Worm (Caenorhabditis elegans): Measurements from ENCODE around the gene C04E6.5.

The C04E6.5 gene

DNA sequence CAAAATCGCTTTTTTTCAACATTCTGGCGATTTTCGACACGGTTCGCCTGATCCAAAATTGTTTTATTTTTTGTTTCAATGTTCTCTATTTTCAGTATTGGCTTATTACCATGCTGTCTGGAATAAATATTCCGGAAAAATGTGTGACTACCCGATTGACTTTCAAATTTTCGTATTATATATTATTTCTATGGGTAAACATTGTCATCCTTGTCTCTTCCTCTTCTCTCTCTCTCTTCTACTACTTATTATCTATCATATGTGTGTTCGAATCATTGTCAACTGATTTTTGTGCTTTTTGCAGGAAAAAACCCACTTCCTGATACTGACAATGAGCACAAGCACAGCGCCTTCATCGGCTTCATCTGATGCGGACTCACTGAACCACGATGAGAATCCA, 8.9 kb upstream of the C04E6.5 start, which contains the start of gene C04E6.7:
Gene C04E6.7, plus strand, starts transcription at position 301 of the 400 bp plus-strand sequence.
- TF ChIP-seq rbr-2 (tag; optimal IDR thresholded peaks at IDR 0.05) = no peak
- no peak for TF ChIP-seq Y48G9A.11 (GFP tag; IDR thresholded peaks at IDR 0.05)
- TF ChIP-seq dmd-9 (GFP tag; IDR thresholded peaks at IDR 0.05) = no peak
- no peak for TF ChIP-seq mep-1 (tag; optimal IDR thresholded peaks at IDR 0.05)
- TF ChIP-seq Y5F2A.4 (GFP tag; optimal IDR thresholded peaks at IDR 0.05) = no peak

ce11 chrV:5895021-5895420, 6.9 kb upstream of the C04E6.5 start, which contains the start of gene grd-9:
Gene grd-9, plus strand, starts transcription at chrV:5895321.
- TF ChIP-seq zip-11 (GFP tag; IDR thresholded peaks at IDR 0.05) (no peak), spr-1 (tag; optimal IDR thresholded peaks at IDR 0.05) (no peak), nhr-102 (tag; optimal IDR thresholded peaks at IDR 0.05) (no peak), daf-8 (GFP tag; IDR thresholded peaks at IDR 0.05) (no peak), zip-2 (tag; optimal IDR thresholded peaks at IDR 0.05) (no peak), zfp-2 (tag; optimal IDR thresholded peaks at IDR 0.05) (no peak), ceh-28 (tag; optimal IDR thresholded peaks at IDR 0.05) (no peak), ceh-44 (GFP tag; IDR thresholded peaks at IDR 0.05) (no peak), T26A8.4 (GFP tag; IDR thresholded peaks at IDR 0.05) (no peak), ama-1 (optimal IDR thresholded peaks at IDR 0.05) (no peak), mxl-2 (GFP tag; conservative IDR thresholded peaks at IDR 0.05) (no peak), Y75B8A.6 (GFP tag; IDR thresholded peaks at IDR 0.05) (no peak), zag-1 (tag; optimal IDR thresholded peaks at IDR 0.05) (no peak), saeg-2 (GFP tag; IDR thresholded peaks at IDR 0.05) (no peak), T20F7.1 (GFP tag; optimal IDR thresholded peaks at IDR 0.05) (no peak), rbr-2 (tag; optimal IDR thresholded peaks at IDR 0.05) (no peak), nhr-77 (tag; optimal IDR thresholded peaks at IDR 0.05) (no peak), mes-2 (tag; optimal IDR thresholded peaks at IDR 0.05; ENCODE audit: poor library complexity, severe bottlenecking) (no peak), pqm-1 (tag; optimal IDR thresholded peaks at IDR 0.05) (no peak)

- TF ChIP-seq vab-7 (GFP tag; IDR thresholded peaks at IDR 0.05) (no peak), ceh-82 (tag; optimal IDR thresholded peaks at IDR 0.05) (no peak), Y75B8A.6 (GFP tag; IDR thresholded peaks at IDR 0.05) (no peak), php-3 (GFP tag; IDR thresholded peaks at IDR 0.05) (no peak), cey-2 (tag; optimal IDR thresholded peaks at IDR 0.05; ENCODE audit: borderline replicate concordance, insufficient read depth) (no peak), nhr-25 (tag; optimal IDR thresholded peaks at IDR 0.05; ENCODE audit: borderline replicate concordance, insufficient read depth) (no peak), nhr-28 (tag; optimal IDR thresholded peaks at IDR 0.05) (no peak), duxl-1 (tag; optimal IDR thresholded peaks at IDR 0.05; ENCODE audit: poor library complexity) (no peak), F26F4.8 (GFP tag; conservative IDR thresholded peaks at IDR 0.05) (no peak), nhr-111 (GFP tag; optimal IDR thresholded peaks at IDR 0.05) (no peak), mep-1 (tag; optimal IDR thresholded peaks at IDR 0.05) (no peak), mes-2 (tag; optimal IDR thresholded peaks at IDR 0.05; ENCODE audit: poor library complexity, severe bottlenecking) (no peak), ceh-28 (tag; optimal IDR thresholded peaks at IDR 0.05) (no peak), lin-39 (tag; optimal IDR thresholded peaks at IDR 0.05) (no peak), daf-19 (GFP tag; conservative IDR thresholded peaks at IDR 0.05) (no peak), F44E2.7 (GFP tag; IDR thresholded peaks at IDR 0.05) (no peak), ama-1 (optimal IDR thresholded peaks at IDR 0.05) (no peak)
These were observed 2.0 kb upstream of the C04E6.5 start, which contains the start of gene srd-16 for ce11 chrV:5899940-5900339. Gene srd-16, minus strand, starts transcription at chrV:5900040.

- TF ChIP-seq daf-8 (GFP tag; IDR thresholded peaks at IDR 0.05) (no peak), nhr-102 (tag; optimal IDR thresholded peaks at IDR 0.05) (no peak), cey-2 (tag; optimal IDR thresholded peaks at IDR 0.05; ENCODE audit: borderline replicate concordance, insufficient read depth) (no peak), T26A8.4 (GFP tag; IDR thresholded peaks at IDR 0.05) (no peak), sdz-12 (GFP tag; optimal IDR thresholded peaks at IDR 0.05) (no peak), madf-5 (GFP tag; IDR thresholded peaks at IDR 0.05) (no peak), hlh-11 (tag; optimal IDR thresholded peaks at IDR 0.05) (no peak), daf-12 (tag; optimal IDR thresholded peaks at IDR 0.05) (no peak), hmg-1.1 (GFP tag; IDR thresholded peaks at IDR 0.05) (no peak), T20F7.1 (GFP tag; optimal IDR thresholded peaks at IDR 0.05) (no peak), ceh-20 (GFP tag; IDR thresholded peaks at IDR 0.05) (no peak), mxl-2 (GFP tag; conservative IDR thresholded peaks at IDR 0.05) (no peak), snpc-4 (tag; optimal IDR thresholded peaks at IDR 0.05) (no peak), ceh-62 (tag; optimal IDR thresholded peaks at IDR 0.05) (no peak)
These were observed 4.3 kb downstream of the C04E6.5 start, which contains the start of gene srd-15 for ce11 chrV:5906252-5906651. Gene srd-15, minus strand, starts transcription at chrV:5906352.

Measured in whole organism, L4 larva.